Fruit fly (Drosophila melanogaster): ENCODE data around the gene CG1231.

- no peak for TF ChIP-seq CG34367 (tag; optimal IDR thresholded peaks at IDR 0.05)
- no peak for TF ChIP-seq CG8301 (tag; optimal IDR thresholded peaks at IDR 0.05)
- peak; percentile 49; the same call in 1 of the 2 replicates for TF ChIP-seq CG32121 (GFP tag; IDR thresholded peaks at IDR 0.05)
- TF ChIP-seq CG15710 (tag; optimal IDR thresholded peaks at IDR 0.05), result peak; percentile 28
- TF ChIP-seq CG10348 (GFP tag; IDR thresholded peaks at IDR 0.05), result no peak
- TF ChIP-seq fd96Ca (GFP tag; IDR thresholded peaks at IDR 0.05), result no peak; the same call in 1 of the 3 replicates
- TF ChIP-seq D1 (tag; optimal IDR thresholded peaks at IDR 0.05), result no peak
- TF ChIP-seq Snoo (tag; optimal IDR thresholded peaks at IDR 0.05), result peak; percentile 23
- no peak for TF ChIP-seq CG9948 (tag; optimal IDR thresholded peaks at IDR 0.05)
- no peak for TF ChIP-seq CG17806 (tag; optimal IDR thresholded peaks at IDR 0.05)
- TF ChIP-seq Pif1B (GFP tag; optimal IDR thresholded peaks at IDR 0.05), result peak; percentile 9
- peak; percentile 5; the same call in 1 of the 2 replicates for TF ChIP-seq Ets98B (GFP tag; IDR thresholded peaks at IDR 0.05)
- TF ChIP-seq EcR (GFP tag; optimal IDR thresholded peaks at IDR 0.05), result no peak
Measured at dm6 chr3L:346656-347640, 9.3 kb upstream of the CG1231 start, which contains the start of gene mth.
